Fruit fly (Drosophila melanogaster) whole organism, embryonic: ENCODE results near the gene mib2.

Experiments
- Atf6 ChIP-seq: fragments of 200-800 bp; sonication (Bioruptor generic); IDR thresholded peaks from 2 replicates; pipeline ENCODE4 v1.3.6; 2022; ENCODE audit warnings: missing biosample characterization, missing genetic modification characterization
- B-H2 ChIP-seq: fragments of 200-800 bp; sonication (Bioruptor generic); optimal IDR thresholded peaks from 2 replicates; lab custom pipeline; 2018; ENCODE audit warnings: missing biosample characterization, mild to moderate bottlenecking, missing genetic modification characterization
- CG11504 ChIP-seq: fragments of 200-800 bp; sonication (Bioruptor generic); optimal IDR thresholded peaks from 3 replicates; lab custom pipeline; 2019; ENCODE audit warnings: missing biosample characterization, mild to moderate bottlenecking, missing genetic modification characterization, moderate library complexity
- CG13123 ChIP-seq: fragments of 200-800 bp; sonication (Bioruptor generic); optimal IDR thresholded peaks from 2 replicates; lab custom pipeline; 2016; ENCODE audit warnings: missing biosample characterization, missing genetic modification characterization
- CG13287 ChIP-seq: fragments of 200-800 bp; sonication (Bioruptor generic); IDR thresholded peaks from 2 replicates; pipeline ENCODE4 v1.3.6; 2022; ENCODE audit warnings: missing biosample characterization, missing genetic modification characterization; ENCODE audit not compliant: partially characterized antibody
- CG14667 ChIP-seq: fragments of 200-800 bp; sonication (Bioruptor generic); IDR thresholded peaks from 2 replicates; pipeline ENCODE4 v1.3.6; 2022; ENCODE audit warnings: missing biosample characterization, missing genetic modification characterization
- CG14710 ChIP-seq: fragments of 200-800 bp; sonication (Bioruptor generic); optimal IDR thresholded peaks from 3 replicates; lab custom pipeline; 2019; ENCODE audit warnings: missing biosample characterization, mild to moderate bottlenecking, missing genetic modification characterization, moderate library complexity
- CG14965 ChIP-seq: fragments of 200-800 bp; sonication (Bioruptor generic); optimal IDR thresholded peaks from 2 replicates; lab custom pipeline; 2016; ENCODE audit warnings: missing biosample characterization, missing genetic modification characterization, borderline replicate concordance
- CG17829 ChIP-seq: fragments of 200-800 bp; optimal IDR thresholded peaks from 2 replicates; lab custom pipeline; 2019; ENCODE audit warnings: missing biosample characterization, mild to moderate bottlenecking, missing genetic modification characterization, moderate library complexity
- CG2712 ChIP-seq: fragments of 200-800 bp; optimal IDR thresholded peaks from 3 replicates; lab custom pipeline; 2019; ENCODE audit warnings: missing biosample characterization, mild to moderate bottlenecking, missing genetic modification characterization, moderate library complexity
- CG3065 ChIP-seq: fragments of 200-800 bp; sonication (Bioruptor generic); optimal IDR thresholded peaks from 2 replicates; lab custom pipeline; 2016; ENCODE audit warnings: missing biosample characterization, missing genetic modification characterization
- CG32532 ChIP-seq: fragments of 200-800 bp; sonication (Bioruptor generic); IDR thresholded peaks from 2 replicates; pipeline ENCODE4 v1.3.6; 2022; ENCODE audit warnings: missing biosample characterization, missing genetic modification characterization
- CG5953 ChIP-seq: fragments of 200-800 bp; sonication (Bioruptor generic); IDR thresholded peaks from 2 replicates; pipeline ENCODE4 v1.3.6; 2022; ENCODE audit warnings: missing biosample characterization, missing genetic modification characterization
- CG7271 ChIP-seq: fragments of 200-800 bp; sonication (Bioruptor generic); optimal IDR thresholded peaks from 2 replicates; lab custom pipeline; 2018; ENCODE audit warnings: missing biosample characterization, mild to moderate bottlenecking, missing genetic modification characterization, moderate library complexity
- CG7839 ChIP-seq: fragments of 200-800 bp; sonication (Bioruptor generic); optimal IDR thresholded peaks from 3 replicates; lab custom pipeline; 2018; ENCODE audit warnings: missing biosample characterization, mild to moderate bottlenecking, missing genetic modification characterization, moderate library complexity
- CG7963 ChIP-seq: fragments of 200-800 bp; sonication (Bioruptor generic); IDR thresholded peaks from 3 replicates; pipeline ENCODE4 v1.3.6; 2022; ENCODE audit warnings: missing biosample characterization, missing genetic modification characterization; ENCODE audit not compliant: partially characterized antibody
- CG8924 ChIP-seq: fragments of 200-800 bp; optimal IDR thresholded peaks from 3 replicates; lab custom pipeline; 2019; ENCODE audit warnings: missing biosample characterization, mild to moderate bottlenecking, missing genetic modification characterization, moderate library complexity
- CG9797 ChIP-seq: fragments of 200-800 bp; sonication (Bioruptor generic); optimal IDR thresholded peaks from 3 replicates; lab custom pipeline; 2018; ENCODE audit warnings: missing biosample characterization, mild to moderate bottlenecking, missing genetic modification characterization
- Camta ChIP-seq: fragments of 200-800 bp; sonication (Bioruptor generic); optimal IDR thresholded peaks from 2 replicates; lab custom pipeline; 2016; ENCODE audit warnings: missing biosample characterization, missing genetic modification characterization
- Dad ChIP-seq: fragments of 200-800 bp; sonication (Bioruptor generic); optimal IDR thresholded peaks from 3 replicates; lab custom pipeline; 2016; ENCODE audit warnings: missing biosample characterization, missing genetic modification characterization
- Dbx ChIP-seq: fragments of 200-800 bp; sonication (Bioruptor generic); IDR thresholded peaks from 3 replicates; pipeline ENCODE4 v1.3.6; 2022; ENCODE audit warnings: missing biosample characterization, missing genetic modification characterization
- Dek ChIP-seq: fragments of 200-800 bp; sonication (Bioruptor generic); optimal IDR thresholded peaks from 3 replicates; lab custom pipeline; 2019; ENCODE audit warnings: missing biosample characterization, mild to moderate bottlenecking, missing genetic modification characterization, moderate library complexity
- Doc2 ChIP-seq: fragments of 200-800 bp; sonication (Bioruptor generic); IDR thresholded peaks from 2 replicates; pipeline ENCODE4 v1.3.6; 2022; ENCODE audit warnings: missing biosample characterization, missing genetic modification characterization
- E2f1 ChIP-seq: fragments of 200-800 bp; sonication (Bioruptor generic); IDR thresholded peaks from 2 replicates; pipeline ENCODE4 v1.3.6; 2022; ENCODE audit warnings: missing biosample characterization, missing genetic modification characterization
- Eip74EF ChIP-seq, 2 experiments: fragments of 200-800 bp in 1 of 2; fragments of >200 bp in 1 of 2; sonication (Bioruptor generic) in 1 of 2; optimal IDR thresholded peaks; 2 replicates each; lab custom pipeline; 2017 to 2019; ENCODE audit warnings: missing biosample characterization in 2 of 2, missing genetic modification characterization in 2 of 2, mild to moderate bottlenecking in 1 of 2, moderate library complexity in 1 of 2
- HLH3B ChIP-seq: fragments of 200-800 bp; sonication (Bioruptor generic); IDR thresholded peaks from 2 replicates; pipeline ENCODE4 v1.3.6; 2022; ENCODE audit warnings: missing biosample characterization, missing genetic modification characterization
- Hmr ChIP-seq: fragments of 200-800 bp; sonication (Bioruptor generic); optimal IDR thresholded peaks from 3 replicates; lab custom pipeline; 2017; ENCODE audit warnings: mild to moderate bottlenecking, missing biosample characterization, missing genetic modification reagents, missing genetic modification characterization
- Hr3 ChIP-seq: fragments of 200-800 bp; sonication (Bioruptor generic); optimal IDR thresholded peaks from 3 replicates; lab custom pipeline; 2016; ENCODE audit warnings: missing biosample characterization, missing genetic modification characterization
- Kr ChIP-seq: fragments of 200-800 bp; sonication (Bioruptor generic); optimal IDR thresholded peaks from 2 replicates; lab custom pipeline; 2017; ENCODE audit warnings: missing biosample characterization, mild to moderate bottlenecking, missing genetic modification characterization
- Opbp ChIP-seq: fragments of 200-800 bp; sonication (Bioruptor generic); IDR thresholded peaks from 3 replicates; pipeline ENCODE4 v1.3.6; 2022; ENCODE audit warnings: missing biosample characterization, missing genetic modification characterization; ENCODE audit not compliant: partially characterized antibody
- Ptx1 ChIP-seq: fragments of 200-800 bp; sonication (Bioruptor generic); IDR thresholded peaks from 2 replicates; pipeline ENCODE4 v1.3.6; 2022; ENCODE audit warnings: missing biosample characterization, missing genetic modification characterization
- Xbp1 ChIP-seq: fragments of 200-800 bp; sonication (Bioruptor generic); optimal IDR thresholded peaks from 3 replicates; lab custom pipeline; 2016; ENCODE audit warnings: missing biosample characterization, mild to moderate bottlenecking, missing genetic modification characterization
- ato ChIP-seq: fragments of 200-800 bp; sonication (Bioruptor generic); IDR thresholded peaks from 2 replicates; pipeline ENCODE4 v1.3.6; 2022; ENCODE audit warnings: missing biosample characterization, missing genetic modification characterization; ENCODE audit not compliant: partially characterized antibody
- bbx ChIP-seq: fragments of 200-800 bp; sonication (Bioruptor generic); IDR thresholded peaks from 2 replicates; pipeline ENCODE4 v1.3.6; 2022; ENCODE audit warnings: missing biosample characterization, missing genetic modification characterization; ENCODE audit not compliant: partially characterized antibody
- danr ChIP-seq: fragments of 200-800 bp; sonication (Bioruptor generic); IDR thresholded peaks from 2 replicates; pipeline ENCODE4 v1.3.6; 2022; ENCODE audit warnings: missing biosample characterization, missing genetic modification characterization
- fd64A ChIP-seq: fragments of 200-800 bp; sonication (Bioruptor generic); optimal IDR thresholded peaks from 3 replicates; lab custom pipeline; 2018; ENCODE audit warnings: missing biosample characterization, mild to moderate bottlenecking, missing genetic modification characterization
- ftz-f1 ChIP-seq: fragments of 200-800 bp; sonication (Bioruptor generic); optimal IDR thresholded peaks from 2 replicates; lab custom pipeline; 2016; ENCODE audit warnings: missing biosample characterization, missing genetic modification characterization
- gro ChIP-seq: fragments of 200-800 bp; sonication (Bioruptor generic); optimal IDR thresholded peaks from 2 replicates; lab custom pipeline; 2016; ENCODE audit warnings: missing biosample characterization, missing genetic modification characterization
- gsb ChIP-seq: fragments of 200-800 bp; sonication (Bioruptor generic); IDR thresholded peaks from 2 replicates; pipeline ENCODE4 v1.3.6; 2022; ENCODE audit warnings: missing biosample characterization, missing genetic modification characterization
- ind ChIP-seq: fragments of 200-800 bp; sonication (Bioruptor generic); optimal IDR thresholded peaks from 3 replicates; lab custom pipeline; 2016; ENCODE audit warnings: missing biosample characterization, missing genetic modification characterization
- lola ChIP-seq, 3 experiments: fragments of >200 bp in 2 of 3; fragments of 200-800 bp in 1 of 3; sonication (Bioruptor generic) in 1 of 3; optimal IDR thresholded peaks; 2 replicates each; lab custom pipeline; 2017 to 2019; ENCODE audit warnings: missing biosample characterization in 3 of 3, missing genetic modification characterization in 3 of 3, mild to moderate bottlenecking in 1 of 3, moderate library complexity in 1 of 3
- pan ChIP-seq, 4 experiments: fragments of >200 bp in 3 of 4; fragments of 200-800 bp in 1 of 4; sonication (Bioruptor generic) in 1 of 4; optimal IDR thresholded peaks in 3 of 4; IDR thresholded peaks in 1 of 4; 2 replicates each; pipeline versions ENCODE4 v1.3.6 to Lab custom; 2017 to 2022; ENCODE audit warnings: missing biosample characterization in 2 of 4, missing genetic modification characterization in 2 of 4, mixed read lengths in 1 of 4
- pita ChIP-seq: fragments of 200-800 bp; sonication (Bioruptor generic); optimal IDR thresholded peaks from 2 replicates; lab custom pipeline; 2017; ENCODE audit warnings: missing biosample characterization, mild to moderate bottlenecking, missing genetic modification characterization
- pnt ChIP-seq: fragments of 200-800 bp; sonication (Bioruptor generic); optimal IDR thresholded peaks from 3 replicates; lab custom pipeline; 2016; ENCODE audit warnings: missing biosample characterization, missing genetic modification characterization
- pzg ChIP-seq: fragments of 200-800 bp; sonication (Bioruptor generic); optimal IDR thresholded peaks from 3 replicates; lab custom pipeline; 2018; ENCODE audit warnings: missing biosample characterization, mild to moderate bottlenecking, missing genetic modification characterization, moderate library complexity
- rib ChIP-seq: fragments of 200-800 bp; sonication (Bioruptor generic); IDR thresholded peaks from 2 replicates; pipeline ENCODE4 v1.3.6; 2022; ENCODE audit warnings: missing biosample characterization, missing genetic modification characterization
- sob ChIP-seq: fragments of 200-800 bp; sonication (Bioruptor generic); IDR thresholded peaks from 2 replicates; pipeline ENCODE4 v1.3.6; 2022; ENCODE audit warnings: missing biosample characterization, missing genetic modification characterization
- vvl ChIP-seq: fragments of 200-800 bp; sonication (Bioruptor generic); IDR thresholded peaks from 2 replicates; pipeline ENCODE4 v1.3.6; 2022; ENCODE audit warnings: missing biosample characterization, missing genetic modification characterization
- zfh1 ChIP-seq: fragments of 200-800 bp; sonication (Bioruptor generic); IDR thresholded peaks from 3 replicates; pipeline ENCODE4 v1.3.6; 2022; ENCODE audit warnings: missing biosample characterization, missing genetic modification characterization

Gene mib2

DNA sequence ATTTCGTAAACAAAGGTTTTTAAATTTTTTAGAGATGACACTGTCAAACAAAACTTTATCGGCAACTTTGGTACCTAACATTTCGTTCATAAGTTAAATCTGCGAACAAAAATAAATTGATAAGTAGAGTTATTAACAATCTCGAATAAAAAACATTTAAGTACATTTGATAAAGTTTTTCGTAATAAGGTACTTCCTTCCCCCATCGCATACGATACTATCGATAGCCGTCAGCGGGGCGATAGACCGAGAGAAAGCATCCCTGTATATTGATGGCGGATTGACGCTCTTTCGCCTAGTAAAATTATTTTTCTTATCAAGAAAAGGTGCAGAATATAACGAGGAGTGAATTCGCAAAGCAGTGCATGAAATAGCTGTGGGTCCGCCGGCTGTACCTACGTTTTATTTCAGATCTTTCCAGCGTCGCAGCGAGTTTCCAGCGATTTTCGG, 10.9 kb downstream of the mib2 start, which contains the start of the genes Ttc19 and Acn (continued):
- TF ChIP-seq gro (GFP tag; lab: Kevin White, UChicago) (peak; percentile 91), ato (GFP tag; lab: Robert Waterston, UW) (peak; percentile 88), pan (optimal IDR thresholded peaks at IDR 0.05; lab: Kevin White, UChicago) (no peak), pan (GFP tag; optimal IDR thresholded peaks at IDR 0.05 in 1 of 2, IDR thresholded peaks at IDR 0.05 in 1 of 2) (peak in 1 of 2 experiments; percentile 87), pnt (GFP tag; lab: Kevin White, UChicago) (peak; percentile 81), pzg (GFP tag; lab: Kevin White, UChicago) (peak; percentile 73), CG3065 (GFP tag; lab: Kevin White, UChicago) (peak; percentile 54), zfh1 (peak; percentile 90), CG32532 (GFP tag; lab: Robert Waterston, UW) (peak; percentile 87), Hmr (GFP tag; lab: Kevin White, UChicago) (no peak), CG14965 (peak; percentile 18), ftz-f1 (peak; percentile 40), CG2712 (tag; lab: Kevin White, UChicago) (peak; percentile 88), Camta (GFP tag; lab: Kevin White, UChicago) (peak; percentile 89), CG8924 (tag; lab: Kevin White, UChicago) (peak; percentile 85), CG7963 (GFP tag; lab: Robert Waterston, UW) (peak; percentile 92), pita (GFP tag; lab: Kevin White, UChicago) (no peak), CG17829 (tag; lab: Kevin White, UChicago) (peak; percentile 87), Dek (tag; lab: Kevin White, UChicago) (peak; percentile 82), HLH3B (peak; percentile 75), CG7271 (peak; percentile 74), CG13123 (GFP tag; lab: Kevin White, UChicago) (peak; percentile 65), gsb (GFP tag; lab: Robert Waterston, UW) (peak; percentile 44; the same call in 1 of the 2 replicates), rib (GFP tag; lab: Robert Waterston, UW) (peak; percentile 75), E2f1 (GFP tag; lab: Robert Waterston, UW) (peak; percentile 62), Dad (GFP tag; lab: Kevin White, UChicago) (peak; percentile 92), CG14710 (tag; lab: Kevin White, UChicago) (peak; percentile 90), Opbp (peak; percentile 96), CG5953 (GFP tag; lab: Robert Waterston, UW) (0 out of 2 replicates have a peak, but pooled peaks have one; percentile 25), lola (GFP tag; optimal IDR thresholded peaks at IDR 0.05; lab: Kevin White, UChicago) (peak in 1 of 3 experiments; percentile 80), CG13287 (GFP tag; lab: Robert Waterston, UW) (peak; percentile 95), CG9797 (GFP tag; lab: Kevin White, UChicago) (peak; percentile 39), Eip74EF (GFP tag; optimal IDR thresholded peaks at IDR 0.05; lab: Kevin White, UChicago) (no peak), fd64A (no peak), Doc2 (GFP tag; lab: Robert Waterston, UW) (no peak), danr (GFP tag; lab: Robert Waterston, UW) (peak; percentile 43; the same call in 1 of the 2 replicates), ind (GFP tag; lab: Kevin White, UChicago) (peak; percentile 80), B-H2 (GFP tag; lab: Kevin White, UChicago) (peak; percentile 87), Hr3 (GFP tag; lab: Kevin White, UChicago) (peak; percentile 81), CG11504 (tag; lab: Kevin White, UChicago) (peak; percentile 83), CG14667 (GFP tag; lab: Robert Waterston, UW) (peak; percentile 77), Ptx1 (GFP tag; lab: Robert Waterston, UW) (peak; percentile 86), vvl (GFP tag; lab: Robert Waterston, UW) (peak; percentile 92), sob (peak; percentile 91), bbx (GFP tag; lab: Robert Waterston, UW) (peak; percentile 96), Dbx (peak; percentile 90), Xbp1 (GFP tag; lab: Kevin White, UChicago) (peak; percentile 90), Atf6 (GFP tag; lab: Robert Waterston, UW) (peak; percentile 82), Kr (GFP tag; lab: Kevin White, UChicago) (no peak), CG7839 (tag; lab: Kevin White, UChicago) (peak; percentile 78)
